Worm (Caenorhabditis elegans): ENCODE results near the gene C31H1.2.

Gene C31H1.2

DNA sequence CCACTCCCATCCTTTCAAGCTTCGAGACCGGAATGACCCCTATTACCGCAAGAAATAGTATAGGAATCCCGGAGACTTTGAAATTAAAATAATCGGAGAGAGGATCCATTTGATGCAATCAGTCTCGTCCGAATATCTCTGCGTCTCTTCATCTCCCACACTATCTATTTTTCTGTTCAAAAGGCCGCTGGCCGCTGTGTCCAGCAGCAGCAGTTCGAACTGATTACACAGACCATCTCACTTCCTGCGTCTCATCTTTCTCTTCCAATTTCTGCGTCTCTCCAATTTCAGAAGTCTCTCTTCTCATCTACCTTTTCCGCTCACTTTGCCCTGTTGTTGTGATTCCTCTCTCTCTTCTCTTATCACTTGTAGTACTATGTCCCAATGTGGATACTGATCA is 26.4 kb downstream of the C31H1.2 start (continued):
- TF ChIP-seq Y105C5A.15 (GFP tag; IDR thresholded peaks at IDR 0.05): no peak
- no peak for TF ChIP-seq attf-4 (tag; optimal IDR thresholded peaks at IDR 0.05)
- TF ChIP-seq nhr-102 (tag; optimal IDR thresholded peaks at IDR 0.05): peak; percentile 63
- no peak for TF ChIP-seq daf-8 (GFP tag; IDR thresholded peaks at IDR 0.05)
- TF ChIP-seq lsy-2 (tag; optimal IDR thresholded peaks at IDR 0.05): peak in 1 of 2 experiments; percentile 55
- TF ChIP-seq nhr-6 (tag; optimal IDR thresholded peaks at IDR 0.05): peak; percentile 82
- TF ChIP-seq nhr-41 (GFP tag; IDR thresholded peaks at IDR 0.05): no peak
- TF ChIP-seq mdt-29 (GFP tag; IDR thresholded peaks at IDR 0.05): no peak
- no peak for TF ChIP-seq ceh-20 (GFP tag; IDR thresholded peaks at IDR 0.05)
- TF ChIP-seq F44E2.7 (GFP tag; IDR thresholded peaks at IDR 0.05): no peak
- TF ChIP-seq lin-29 (GFP tag; IDR thresholded peaks at IDR 0.05): no peak
- no peak for TF ChIP-seq duxl-1 (tag; optimal IDR thresholded peaks at IDR 0.05; ENCODE audit: poor library complexity)
- no peak for TF ChIP-seq skn-1 (tag; optimal IDR thresholded peaks at IDR 0.05)
- TF ChIP-seq unc-62 (GFP tag; optimal IDR thresholded peaks at IDR 0.05 in 1 of 2): peak in 1 of 2 experiments; percentile 52
- no peak for TF ChIP-seq unc-62 (tag; optimal IDR thresholded peaks at IDR 0.05)
- TF ChIP-seq dmd-6 (GFP tag; IDR thresholded peaks at IDR 0.05): peak; percentile 69
- TF ChIP-seq daf-19 (GFP tag; conservative IDR thresholded peaks at IDR 0.05): no peak
- TF ChIP-seq arid-1 (GFP tag; conservative IDR thresholded peaks at IDR 0.05): no peak
- TF ChIP-seq ZK546.5 (tag; optimal IDR thresholded peaks at IDR 0.05): no peak
- TF ChIP-seq ceh-28 (tag; optimal IDR thresholded peaks at IDR 0.05): no peak
- TF ChIP-seq nhr-28 (tag; optimal IDR thresholded peaks at IDR 0.05): peak; percentile 87
- no peak for TF ChIP-seq ztf-7 (tag; optimal IDR thresholded peaks at IDR 0.05)
- no peak for TF ChIP-seq ZK337.2 (GFP tag; IDR thresholded peaks at IDR 0.05)
- no peak for TF ChIP-seq lin-15B (tag; optimal IDR thresholded peaks at IDR 0.05)
- no peak for TF ChIP-seq T26A8.4 (GFP tag; IDR thresholded peaks at IDR 0.05)
- no peak for TF ChIP-seq dpl-1 (GFP tag; optimal IDR thresholded peaks at IDR 0.05)
- TF ChIP-seq dve-1 (tag; optimal IDR thresholded peaks at IDR 0.05; ENCODE audit: insufficient read depth): peak; percentile 84
- TF ChIP-seq hmg-1.1 (GFP tag; IDR thresholded peaks at IDR 0.05): peak; percentile 61
- no peak for TF ChIP-seq T20F7.1 (GFP tag; optimal IDR thresholded peaks at IDR 0.05)
- TF ChIP-seq mes-2 (tag; optimal IDR thresholded peaks at IDR 0.05; ENCODE audit: poor library complexity, severe bottlenecking): no peak
- no peak for TF ChIP-seq lin-39 (tag; optimal IDR thresholded peaks at IDR 0.05)
- TF ChIP-seq ceh-44 (GFP tag; IDR thresholded peaks at IDR 0.05): no peak
- TF ChIP-seq spr-3 (GFP tag; optimal IDR thresholded peaks at IDR 0.05): no peak
- TF ChIP-seq lin-1 (GFP tag; IDR thresholded peaks at IDR 0.05): peak; percentile 81
- no peak for TF ChIP-seq ztf-11 (tag; optimal IDR thresholded peaks at IDR 0.05)
- TF ChIP-seq D1046.2 (GFP tag; IDR thresholded peaks at IDR 0.05): no peak
- TF ChIP-seq madf-9 (GFP tag; conservative IDR thresholded peaks at IDR 0.05): no peak
- TF ChIP-seq rbr-2 (tag; optimal IDR thresholded peaks at IDR 0.05): peak; percentile 25
- TF ChIP-seq snpc-4 (tag; optimal IDR thresholded peaks at IDR 0.05): no peak
- TF ChIP-seq aly-2 (tag; optimal IDR thresholded peaks at IDR 0.05): no peak
- TF ChIP-seq ctbp-1 (GFP tag; IDR thresholded peaks at IDR 0.05): no peak
- TF ChIP-seq hif-1 (tag; optimal IDR thresholded peaks at IDR 0.05): peak in 1 of 2 experiments; percentile 15
- no peak for TF ChIP-seq nhr-111 (GFP tag; optimal IDR thresholded peaks at IDR 0.05)
- TF ChIP-seq gei-8 (GFP tag; optimal IDR thresholded peaks at IDR 0.05): no peak
- TF ChIP-seq jun-1 (tag; optimal IDR thresholded peaks at IDR 0.05): no peak
- no peak for TF ChIP-seq cey-2 (tag; optimal IDR thresholded peaks at IDR 0.05; ENCODE audit: borderline replicate concordance, insufficient read depth)
- no peak for TF ChIP-seq daf-12 (tag; optimal IDR thresholded peaks at IDR 0.05)
- TF ChIP-seq dmd-9 (GFP tag; IDR thresholded peaks at IDR 0.05): no peak
- no peak for TF ChIP-seq unc-130 (GFP tag; optimal IDR thresholded peaks at IDR 0.05)
- TF ChIP-seq pqm-1 (tag; optimal IDR thresholded peaks at IDR 0.05): peak; percentile 70
- TF ChIP-seq egl-43 (GFP tag; IDR thresholded peaks at IDR 0.05): no peak
- TF ChIP-seq ces-1 (GFP tag; optimal IDR thresholded peaks at IDR 0.05): no peak
